Fruit fly (Drosophila melanogaster): Measurements from ENCODE around the gene msd5.

DNA sequence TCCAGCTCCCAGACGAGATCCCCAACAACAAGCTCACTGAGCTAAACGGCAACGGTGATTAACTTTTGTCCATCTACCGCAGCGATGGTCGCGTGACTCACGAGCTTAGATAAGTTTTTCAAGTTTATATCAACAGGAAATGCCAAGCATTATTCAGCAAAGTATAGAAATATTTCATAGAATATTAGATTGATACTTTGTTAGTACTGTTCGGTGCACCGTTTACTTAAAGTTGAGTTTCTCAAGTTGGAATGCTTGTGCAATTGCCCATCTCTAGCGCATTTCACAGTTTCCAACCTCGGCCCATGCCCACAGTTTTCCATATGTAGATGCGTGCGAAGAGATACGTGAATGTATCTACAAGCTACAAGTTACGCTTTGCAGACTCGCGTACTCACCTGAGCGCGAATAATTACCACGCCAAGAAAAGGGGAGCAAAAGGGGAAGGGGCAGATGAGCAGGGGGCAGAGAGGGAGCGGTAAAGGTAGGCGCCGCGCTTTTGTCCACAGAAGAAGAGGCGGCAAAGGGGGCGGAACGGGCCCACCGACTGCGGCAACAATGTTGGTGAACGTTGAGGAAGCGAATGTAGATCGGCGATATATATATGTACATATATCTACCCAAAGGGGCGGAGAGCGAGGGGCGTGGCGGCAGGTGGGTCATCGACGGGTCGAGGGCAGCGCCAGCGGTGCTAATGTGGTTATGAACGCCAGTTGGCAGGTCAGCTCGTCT lies 43.2 kb upstream of the msd5 start:
- TF ChIP-seq EcR (GFP tag; optimal IDR thresholded peaks at IDR 0.05): no peak
- TF ChIP-seq CG17806 (tag; optimal IDR thresholded peaks at IDR 0.05): peak; percentile 70
- TF ChIP-seq CG15710 (tag; optimal IDR thresholded peaks at IDR 0.05): peak; percentile 57
- peak; percentile 84 for TF ChIP-seq fd96Ca (GFP tag; IDR thresholded peaks at IDR 0.05)
